Worm (Caenorhabditis elegans) whole organism, young adult: ENCODE results near the gene R10E11.6.
A peak's percentile ranks its signal among the peaks of the same experiment; 100 is the strongest.

Experiments used
- B0035.1 ChIP-seq: sonication (generic microtip); optimal IDR thresholded peaks from 2 replicates; lab custom pipeline; 2016; ENCODE audit warnings: missing genetic modification characterization, mild to moderate bottlenecking, missing compliant biosample characterization, missing genotype, missing genetic modification reagents
- D2030.7 ChIP-seq: fragments of 200-800 bp; sonication (Bioruptor generic); IDR thresholded peaks from 2 replicates; pipeline ENCODE4 v1.3.6; 2022; ENCODE audit warnings: missing genetic modification reagents, missing genetic modification characterization, missing compliant biosample characterization
- F33H1.4 ChIP-seq: fragments of 200-800 bp; sonication (Bioruptor generic); IDR thresholded peaks from 2 replicates; pipeline ENCODE4 v1.3.6; 2022; ENCODE audit warnings: missing genetic modification reagents, missing genetic modification characterization, missing compliant biosample characterization
- F37B4.10 ChIP-seq: fragments of 200-800 bp; sonication (Bioruptor generic); IDR thresholded peaks from 2 replicates; pipeline ENCODE4 v1.3.6; 2022; ENCODE audit warnings: missing genetic modification characterization, missing compliant biosample characterization
- K11D2.4 ChIP-seq: fragments of 200-800 bp; sonication (Bioruptor generic); IDR thresholded peaks from 2 replicates; pipeline ENCODE4 v1.3.6; 2022; ENCODE audit warnings: missing genetic modification reagents, missing genetic modification characterization, missing compliant biosample characterization
- T07F8.4 ChIP-seq: sonication (generic microtip); optimal IDR thresholded peaks from 2 replicates; lab custom pipeline; 2016; ENCODE audit warnings: mild to moderate bottlenecking, missing genetic modification characterization, moderate library complexity, missing compliant biosample characterization
- ZK185.1 ChIP-seq: sonication (generic microtip); optimal IDR thresholded peaks from 2 replicates; lab custom pipeline; 2016; ENCODE audit warnings: mild to moderate bottlenecking, missing genetic modification characterization, missing compliant biosample characterization; ENCODE audit not compliant: poor library complexity, severe bottlenecking
- atf-7 ChIP-seq: sonication (generic microtip); optimal IDR thresholded peaks from 2 replicates; lab custom pipeline; 2017; ENCODE audit warnings: mild to moderate bottlenecking, missing genetic modification characterization, missing compliant biosample characterization
- attf-6 ChIP-seq: fragments of 200-800 bp; sonication (Bioruptor generic); IDR thresholded peaks from 2 replicates; pipeline ENCODE4 v1.3.6; 2022; ENCODE audit warnings: missing genetic modification reagents, missing genetic modification characterization, missing compliant biosample characterization
- ceh-79 ChIP-seq: sonication (generic microtip); optimal IDR thresholded peaks from 2 replicates; lab custom pipeline; 2017; ENCODE audit warnings: mild to moderate bottlenecking, missing genetic modification characterization, missing compliant biosample characterization
- dox-1 ChIP-seq: fragments of 200-800 bp; sonication (Bioruptor generic); IDR thresholded peaks from 2 replicates; pipeline ENCODE4 v1.3.6; 2022; ENCODE audit warnings: missing genetic modification reagents, missing genetic modification characterization, missing compliant biosample characterization
- hlh-12 ChIP-seq: sonication (generic microtip); optimal IDR thresholded peaks from 2 replicates; lab custom pipeline; 2016; ENCODE audit warnings: missing genetic modification characterization, missing compliant biosample characterization
- hsf-1 ChIP-seq: fragments of 200-800 bp; sonication (Bioruptor generic); IDR thresholded peaks from 2 replicates; pipeline ENCODE4 v1.3.6; 2022; ENCODE audit warnings: missing genetic modification reagents, missing genetic modification characterization, missing compliant biosample characterization
- let-526 ChIP-seq: fragments of 200-800 bp; sonication (Bioruptor generic); IDR thresholded peaks from 2 replicates; pipeline ENCODE4 v1.3.6; 2022; ENCODE audit warnings: missing genetic modification reagents, missing genetic modification characterization, missing compliant biosample characterization
- lin-40 ChIP-seq: sonication (generic microtip); optimal IDR thresholded peaks from 2 replicates; lab custom pipeline; 2016; ENCODE audit warnings: missing genetic modification characterization, mild to moderate bottlenecking, missing compliant biosample characterization, missing genotype, missing genetic modification reagents
- lsl-1 ChIP-seq: fragments of 200-800 bp; sonication (Bioruptor generic); optimal IDR thresholded peaks from 2 replicates; lab custom pipeline; 2018; ENCODE audit warnings: mild to moderate bottlenecking, missing genetic modification characterization, moderate library complexity, missing compliant biosample characterization
- madf-6 ChIP-seq: fragments of 200-800 bp; sonication (Bioruptor generic); IDR thresholded peaks from 2 replicates; pipeline ENCODE4 v1.3.6; 2022; ENCODE audit warnings: missing genetic modification reagents, missing genetic modification characterization, missing compliant biosample characterization
- madf-8 ChIP-seq: fragments of 200-800 bp; sonication (Bioruptor generic); conservative IDR thresholded peaks from 2 replicates; pipeline ENCODE4 v1.3.6; 2022; ENCODE audit warnings: missing genetic modification reagents, missing genetic modification characterization, missing compliant biosample characterization
- nhr-179 ChIP-seq: sonication (generic microtip); optimal IDR thresholded peaks from 2 replicates; lab custom pipeline; 2016; ENCODE audit warnings: mild to moderate bottlenecking, missing genetic modification characterization, missing compliant biosample characterization
- pha-4 ChIP-seq: fragments of 150-350 bp; sonication (generic microtip); optimal IDR thresholded peaks from 2 replicates; lab custom pipeline; 2014; ENCODE audit warnings: missing biosample characterization, missing genetic modification reagents, missing genetic modification characterization
- rec-8 ChIP-seq, 2 experiments: sonication (generic microtip); optimal IDR thresholded peaks; 2 replicates each; lab custom pipeline; 2016; ENCODE audit warnings: mild to moderate bottlenecking in 2 of 2, missing genetic modification characterization in 2 of 2, missing genetic modification reagents in 2 of 2, missing genotype in 2 of 2, missing biosample characterization in 1 of 2, missing compliant biosample characterization in 1 of 2, moderate library complexity in 1 of 2
- snpc-4 ChIP-seq, 5 experiments: fragments of 150-350 bp in 1 of 5; sonication (generic microtip) in 4 of 5; optimal IDR thresholded peaks; 2 replicates each; lab custom pipeline; 2014 to 2018; ENCODE audit warnings: missing genetic modification characterization in 5 of 5, missing biosample characterization in 3 of 5, antibody characterized with exemption in 2 of 5, mild to moderate bottlenecking in 2 of 5, missing compliant biosample characterization in 2 of 5, missing genotype in 2 of 5, moderate library complexity in 2 of 5, missing genetic modification reagents in 1 of 5
- sptf-2 ChIP-seq: fragments of 200-800 bp; sonication (Bioruptor generic); optimal IDR thresholded peaks from 2 replicates; lab custom pipeline; 2018; ENCODE audit warnings: mild to moderate bottlenecking, missing genetic modification characterization, missing compliant biosample characterization
- unc-130 ChIP-seq: sonication (generic microtip); optimal IDR thresholded peaks from 2 replicates; lab custom pipeline; 2016; ENCODE audit warnings: missing genetic modification reagents, missing genetic modification characterization, missing compliant biosample characterization
- ztf-18 ChIP-seq: sonication (generic microtip); optimal IDR thresholded peaks from 2 replicates; lab custom pipeline; 2016; ENCODE audit warnings: missing genotype, mild to moderate bottlenecking, missing genetic modification characterization, missing compliant biosample characterization
- ztf-25 ChIP-seq: fragments of 200-800 bp; sonication (Bioruptor generic); IDR thresholded peaks from 2 replicates; pipeline ENCODE4 v1.3.6; 2022; ENCODE audit warnings: missing genetic modification reagents, missing genetic modification characterization, missing compliant biosample characterization
- ztf-3 ChIP-seq: fragments of 200-800 bp; sonication (Bioruptor generic); optimal IDR thresholded peaks from 2 replicates; lab custom pipeline; 2018; ENCODE audit warnings: mild to moderate bottlenecking, missing genetic modification characterization, missing compliant biosample characterization

The R10E11.6 gene

ce11 chrIII:9832569-9832968 is 49.8 kb downstream of the R10E11.6 start:
- TF ChIP-seq madf-6 (GFP tag; lab: Robert Waterston, UW) (peak; percentile 59; the same call in 1 of the 2 replicates), snpc-4 (GFP tag; optimal IDR thresholded peaks at IDR 0.05; lab: Kevin White, UChicago) (no peak), snpc-4 (tag; optimal IDR thresholded peaks at IDR 0.05; lab: Kevin White, UChicago) (peak in 1 of 4 experiments; percentile 11), unc-130 (GFP tag; lab: Kevin White, UChicago) (peak; percentile 43), madf-8 (peak; percentile 52), attf-6 (GFP tag; lab: Robert Waterston, UW) (no peak), D2030.7 (GFP tag; lab: Robert Waterston, UW) (peak; percentile 20; the same call in 1 of the 2 replicates), sptf-2 (no peak), ztf-18 (no peak), lsl-1 (peak; percentile 83), F33H1.4 (peak; percentile 52), ztf-3 (no peak), K11D2.4 (GFP tag; lab: Robert Waterston, UW) (no peak), nhr-179 (tag; lab: Kevin White, UChicago) (no peak), lin-40 (no peak)

- TF ChIP-seq ztf-25 (GFP tag; lab: Robert Waterston, UW) (no peak), rec-8 (tag; optimal IDR thresholded peaks at IDR 0.05; lab: Kevin White, UChicago) (no peak), let-526 (GFP tag; lab: Robert Waterston, UW) (no peak), ZK185.1 (no peak), hlh-12 (tag; lab: Kevin White, UChicago) (no peak), T07F8.4 (tag; lab: Kevin White, UChicago) (no peak), dox-1 (GFP tag; lab: Robert Waterston, UW) (no peak), attf-6 (GFP tag; lab: Robert Waterston, UW) (no peak), hsf-1 (GFP tag; lab: Robert Waterston, UW) (no peak), B0035.1 (tag; lab: Kevin White, UChicago) (no peak), ceh-79 (tag; lab: Kevin White, UChicago) (no peak), F37B4.10 (GFP tag; lab: Robert Waterston, UW) (no peak), lin-40 (no peak), pha-4 (tag; lab: Kevin White, UChicago) (no peak), atf-7 (tag; lab: Kevin White, UChicago) (no peak)
These were observed 52.1 kb downstream of the R10E11.6 start, which contains the start of gene K11H3.8 for ce11 chrIII:9834888-9835287. K11H3.8 (plus strand) TSS chrIII:9835188.
